Fruit fly (Drosophila melanogaster) ovary, adult (tissue): ENCODE measurements around the gene CG33259.

Source experiments
- CG17801 ChIP-seq: fragments of 200-800 bp; optimal IDR thresholded peaks from 2 replicates; lab custom pipeline; 2019; ENCODE audit warnings: missing biosample characterization, mild to moderate bottlenecking, missing genetic modification characterization, moderate library complexity; ENCODE audit not compliant: partially characterized antibody

The CG33259 gene

DNA sequence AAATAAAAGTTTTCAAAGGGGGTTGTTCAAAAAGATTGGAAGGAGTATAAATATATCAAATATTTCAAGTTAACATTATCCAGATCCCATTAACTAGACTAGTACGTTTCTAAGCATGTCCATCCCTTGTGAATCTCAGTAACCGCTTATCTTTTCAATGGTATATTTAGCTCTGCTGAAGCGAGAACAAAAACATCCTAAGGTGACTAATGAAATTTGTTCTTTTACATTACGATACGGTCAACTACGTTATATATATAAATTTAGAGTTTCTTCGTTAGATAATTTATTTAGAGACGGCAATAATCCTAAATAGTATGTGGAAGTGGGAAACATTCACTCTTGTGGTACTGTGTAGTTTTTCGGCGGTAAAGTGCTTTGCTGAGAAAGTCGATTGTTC is at the start of gene CG33259:
TSS of gene CG33259 (plus strand) at position 301 of the 400 bp plus-strand sequence.
- no peak for TF ChIP-seq CG17801

DNA sequence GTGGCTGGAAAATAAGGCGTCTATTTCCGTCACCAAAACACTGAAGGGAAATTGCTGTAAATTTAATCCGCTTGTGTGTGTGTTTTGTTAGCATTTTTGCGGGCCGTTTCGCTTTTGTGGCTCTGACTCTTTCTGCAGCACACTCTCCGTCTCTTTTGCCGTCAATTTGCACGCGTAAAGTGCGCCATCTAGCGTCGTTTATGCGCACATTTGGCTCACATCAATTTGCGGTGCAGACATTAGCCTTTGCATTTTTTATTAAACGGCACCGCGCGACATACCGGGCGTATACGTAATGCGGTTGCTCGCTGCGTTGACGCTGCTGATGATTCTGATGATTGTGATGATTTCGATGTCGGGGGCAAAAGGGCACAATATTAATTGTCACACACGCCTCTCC is 41.3 kb upstream of the CG33259 start:
- no peak for TF ChIP-seq CG17801
